Worm (Caenorhabditis elegans): ENCODE data around the gene hot-6.
A peak's percentile ranks its signal among the peaks of the same experiment; 100 is the strongest.

The hot-6 gene

ce11 chrV:11013179-11013578 lies 9.6 kb downstream of the hot-6 start:
- TF ChIP-seq rnt-1 (tag; optimal IDR thresholded peaks at IDR 0.05) (no peak), lin-15B (tag; optimal IDR thresholded peaks at IDR 0.05) (no peak), nhr-12 (tag; optimal IDR thresholded peaks at IDR 0.05) (no peak), sptf-1 (tag; optimal IDR thresholded peaks at IDR 0.05) (no peak), zip-4 (GFP tag; optimal IDR thresholded peaks at IDR 0.05) (no peak), nhr-11 (tag; optimal IDR thresholded peaks at IDR 0.05) (no peak), C16A3.4 (tag; optimal IDR thresholded peaks at IDR 0.05) (no peak), pag-3 (tag; optimal IDR thresholded peaks at IDR 0.05; ENCODE audit: borderline replicate concordance, insufficient read depth) (no peak), sox-4 (tag; optimal IDR thresholded peaks at IDR 0.05) (no peak), blmp-1 (tag; optimal IDR thresholded peaks at IDR 0.05) (no peak), irx-1 (tag; optimal IDR thresholded peaks at IDR 0.05) (no peak), elt-2 (tag; optimal IDR thresholded peaks at IDR 0.05) (no peak), nhr-90 (tag; optimal IDR thresholded peaks at IDR 0.05; ENCODE audit: poor library complexity) (no peak), lin-14 (GFP tag; optimal IDR thresholded peaks at IDR 0.05) (no peak), aly-2 (tag; optimal IDR thresholded peaks at IDR 0.05) (no peak), aha-1 (tag; optimal IDR thresholded peaks at IDR 0.05) (no peak), lin-35 (GFP tag; optimal IDR thresholded peaks at IDR 0.05) (no peak), mef-2 (tag; optimal IDR thresholded peaks at IDR 0.05) (no peak)

ce11 chrV:11012419-11012818 lies 10.3 kb downstream of the hot-6 start, which contains the start of gene C13G3.1:
Gene C13G3.1, minus strand, starts transcription at chrV:11012465.
- TF ChIP-seq Y116A8C.19 (tag; optimal IDR thresholded peaks at IDR 0.05; ENCODE audit: borderline replicate concordance) (no peak), snpc-4 (tag; optimal IDR thresholded peaks at IDR 0.05) (no peak), nhr-28 (tag; optimal IDR thresholded peaks at IDR 0.05) (no peak), ceh-88 (GFP tag; IDR thresholded peaks at IDR 0.05) (no peak), lin-35 (GFP tag; optimal IDR thresholded peaks at IDR 0.05) (no peak), nhr-20 (tag; optimal IDR thresholded peaks at IDR 0.05) (peak; percentile 14), zip-4 (GFP tag; optimal IDR thresholded peaks at IDR 0.05) (no peak), aha-1 (tag; optimal IDR thresholded peaks at IDR 0.05) (no peak), swsn-7 (tag; optimal IDR thresholded peaks at IDR 0.05) (no peak), ceh-8 (GFP tag; optimal IDR thresholded peaks at IDR 0.05) (no peak), nhr-71 (tag; optimal IDR thresholded peaks at IDR 0.05) (peak; percentile 35), grh-1 (GFP tag; IDR thresholded peaks at IDR 0.05) (no peak), skn-1 (tag; optimal IDR thresholded peaks at IDR 0.05) (no peak), egl-27 (tag; optimal IDR thresholded peaks at IDR 0.05) (no peak), zag-1 (tag; optimal IDR thresholded peaks at IDR 0.05) (no peak), tbx-2 (tag; optimal IDR thresholded peaks at IDR 0.05) (no peak), vab-15 (tag; optimal IDR thresholded peaks at IDR 0.05) (no peak), efl-1 (optimal IDR thresholded peaks at IDR 0.05) (no peak), efl-1 (GFP tag; optimal IDR thresholded peaks at IDR 0.05 in 1 of 2) (peak in 1 of 2 experiments; percentile 24), nhr-85 (tag) (peak; percentile 68), elt-2 (tag; optimal IDR thresholded peaks at IDR 0.05) (no peak), jun-1 (tag; optimal IDR thresholded peaks at IDR 0.05) (no peak), hlh-4 (tag; optimal IDR thresholded peaks at IDR 0.05) (no peak), sox-4 (tag; optimal IDR thresholded peaks at IDR 0.05) (no peak), unc-62 (GFP tag; optimal IDR thresholded peaks at IDR 0.05) (no peak), nhr-11 (tag; optimal IDR thresholded peaks at IDR 0.05) (no peak), nhr-84 (tag; optimal IDR thresholded peaks at IDR 0.05) (no peak), lsy-2 (tag; optimal IDR thresholded peaks at IDR 0.05) (no peak), lin-15B (tag; optimal IDR thresholded peaks at IDR 0.05) (no peak), snu-23 (GFP tag; optimal IDR thresholded peaks at IDR 0.05) (no peak), lin-39 (tag; optimal IDR thresholded peaks at IDR 0.05) (no peak), dpl-1 (GFP tag; optimal IDR thresholded peaks at IDR 0.05) (no peak), unc-30 (tag; optimal IDR thresholded peaks at IDR 0.05) (no peak), hlh-17 (GFP tag; optimal IDR thresholded peaks at IDR 0.05; ENCODE audit: borderline replicate concordance) (no peak), C34B4.2 (tag; optimal IDR thresholded peaks at IDR 0.05) (no peak), pqm-1 (tag; optimal IDR thresholded peaks at IDR 0.05) (no peak), fkh-8 (tag; optimal IDR thresholded peaks at IDR 0.05) (peak; percentile 30), nhr-47 (tag; optimal IDR thresholded peaks at IDR 0.05) (peak; percentile 38), ztf-11 (tag; optimal IDR thresholded peaks at IDR 0.05) (no peak), blmp-1 (tag; optimal IDR thresholded peaks at IDR 0.05) (no peak), sup-37 (GFP tag; optimal IDR thresholded peaks at IDR 0.05) (no peak), lir-3 (tag; optimal IDR thresholded peaks at IDR 0.05; ENCODE audit: poor library complexity) (no peak)
